Fruit fly (Drosophila melanogaster) whole organism, wandering third instar larva: Measurements from ENCODE around the gene RPA1.

Experiments used
- CG32264 ChIP-seq: fragments of 200-800 bp; sonication (Bioruptor generic); optimal IDR thresholded peaks from 2 replicates; lab custom pipeline; 2016; ENCODE audit warnings: missing biosample characterization, missing genetic modification characterization
- CG9705 ChIP-seq: fragments of 200-800 bp; sonication (Bioruptor generic); optimal IDR thresholded peaks from 2 replicates; lab custom pipeline; 2018; ENCODE audit warnings: missing biosample characterization, mild to moderate bottlenecking, missing genetic modification characterization
- Dfd ChIP-seq: fragments of >200 bp; optimal IDR thresholded peaks from 2 replicates; lab custom pipeline; 2017; ENCODE audit warnings: missing biosample characterization, missing genetic modification characterization
- Dif ChIP-seq: fragments of 200-275, 200-300 bp; sonication (Bioruptor generic); optimal IDR thresholded peaks from 2 replicates; lab custom pipeline; 2018; ENCODE audit warnings: missing biosample characterization, missing genetic modification characterization; ENCODE audit not compliant: partially characterized antibody
- Hnf4 ChIP-seq: fragments of 200-800 bp; sonication (Bioruptor generic); optimal IDR thresholded peaks from 2 replicates; lab custom pipeline; 2016; ENCODE audit warnings: missing biosample characterization, mild to moderate bottlenecking, missing genetic modification characterization
- Hr78 ChIP-seq: fragments of >200 bp; optimal IDR thresholded peaks from 2 replicates; lab custom pipeline; 2017; ENCODE audit warnings: missing biosample characterization, missing genetic modification characterization
- Hr83 ChIP-seq: fragments of 200-300 bp; sonication (Bioruptor generic); optimal IDR thresholded peaks from 2 replicates; lab custom pipeline; 2016; ENCODE audit warnings: missing biosample characterization, mild to moderate bottlenecking, missing genetic modification characterization, moderate library complexity; ENCODE audit not compliant: poor library complexity, severe bottlenecking
- Jra ChIP-seq: sonication (Bioruptor generic); optimal IDR thresholded peaks from 2 replicates; lab custom pipeline; 2016; ENCODE audit warnings: missing biosample characterization, missing genetic modification characterization
- Myc ChIP-seq: fragments of >200 bp; optimal IDR thresholded peaks from 2 replicates; lab custom pipeline; 2017
- N ChIP-seq: fragments of >200 bp; optimal IDR thresholded peaks from 2 replicates; lab custom pipeline; 2018; ENCODE audit warnings: missing biosample characterization, missing external identifiers, missing genetic modification characterization
- Sp1 ChIP-seq: fragments of 200-800 bp; sonication (Bioruptor generic); optimal IDR thresholded peaks from 3 replicates; lab custom pipeline; 2019; ENCODE audit warnings: missing biosample characterization, mild to moderate bottlenecking, missing genetic modification characterization, moderate library complexity
- Vsx2 ChIP-seq: fragments of 200-300, 225-300 bp; sonication (Bioruptor generic); optimal IDR thresholded peaks from 2 replicates; lab custom pipeline; 2018; ENCODE audit warnings: missing biosample characterization, missing genetic modification characterization; ENCODE audit not compliant: partially characterized antibody
- brk ChIP-seq: fragments of 200-800 bp; sonication (Bioruptor generic); optimal IDR thresholded peaks from 2 replicates; lab custom pipeline; 2016; ENCODE audit warnings: missing biosample characterization, mild to moderate bottlenecking, missing genetic modification characterization
- dl ChIP-seq, 2 experiments: fragments of 175-275, 200-275 bp in 1 of 2; fragments of 200-275 bp in 1 of 2; sonication (Bioruptor generic); optimal IDR thresholded peaks; lab custom pipeline; 2018; ENCODE audit warnings: mild to moderate bottlenecking in 2 of 2, missing biosample characterization in 2 of 2, missing genetic modification characterization in 2 of 2, moderate library complexity in 2 of 2; ENCODE audit not compliant: partially characterized antibody in 2 of 2, insufficient read depth in 1 of 2
- dmrt93B ChIP-seq: fragments of 200-800 bp; sonication (Bioruptor generic); optimal IDR thresholded peaks from 2 replicates; lab custom pipeline; 2018; ENCODE audit warnings: missing biosample characterization, mild to moderate bottlenecking, missing genetic modification characterization
- dsf ChIP-seq: sonication (Bioruptor generic); optimal IDR thresholded peaks from 2 replicates; lab custom pipeline; 2016; ENCODE audit warnings: missing biosample characterization, missing genetic modification characterization, borderline replicate concordance
- foxo ChIP-seq, 2 experiments: fragments of 200-800 bp; sonication (Bioruptor generic); optimal IDR thresholded peaks; 2 replicates in 1 of 2; 3 replicates in 1 of 2; lab custom pipeline; 2016 to 2017; ENCODE audit warnings: missing biosample characterization in 2 of 2, missing genetic modification characterization in 2 of 2
- h ChIP-seq: fragments of 200-800 bp; sonication (Bioruptor generic); optimal IDR thresholded peaks from 3 replicates; lab custom pipeline; 2016; ENCODE audit warnings: missing biosample characterization, mild to moderate bottlenecking, missing genetic modification characterization
- jim ChIP-seq: fragments of 175-275, 200-325 bp; sonication (Bioruptor generic); optimal IDR thresholded peaks from 2 replicates; lab custom pipeline; 2016; ENCODE audit warnings: missing biosample characterization, mild to moderate bottlenecking, missing genetic modification characterization
- lola ChIP-seq: fragments of >200 bp; optimal IDR thresholded peaks from 2 replicates; lab custom pipeline; 2017; ENCODE audit warnings: missing biosample characterization, missing genetic modification characterization
- pan ChIP-seq: fragments of >200 bp; optimal IDR thresholded peaks from 2 replicates; lab custom pipeline; 2017
- psq ChIP-seq: fragments of 200-800 bp; sonication (Bioruptor generic); optimal IDR thresholded peaks from 3 replicates; lab custom pipeline; 2017; ENCODE audit warnings: missing biosample characterization, mild to moderate bottlenecking, missing genetic modification characterization, moderate library complexity
- rgr ChIP-seq: fragments of 200-800 bp; sonication (Bioruptor generic); optimal IDR thresholded peaks from 3 replicates; lab custom pipeline; 2016; ENCODE audit warnings: missing biosample characterization, mild to moderate bottlenecking, missing genetic modification characterization
- sage ChIP-seq: fragments of 200-800 bp; sonication (Bioruptor generic); optimal IDR thresholded peaks from 2 replicates; lab custom pipeline; 2016; ENCODE audit warnings: missing biosample characterization, mild to moderate bottlenecking, missing genetic modification characterization
- sv ChIP-seq: fragments of 200-800 bp; sonication (Bioruptor generic); optimal IDR thresholded peaks from 3 replicates; lab custom pipeline; 2016; ENCODE audit warnings: missing biosample characterization, missing genetic modification characterization
- tai ChIP-seq: sonication (Bioruptor generic); optimal IDR thresholded peaks from 2 replicates; lab custom pipeline; 2016; ENCODE audit warnings: missing biosample characterization, missing genetic modification characterization
- woc ChIP-seq: sonication (Bioruptor generic); optimal IDR thresholded peaks from 2 replicates; lab custom pipeline; 2016; ENCODE audit warnings: missing biosample characterization, mild to moderate bottlenecking, missing genetic modification characterization

Gene RPA1

dm6 chr3R:8310678-8311077, 46.4 kb upstream of the RPA1 start, which contains the start of gene CG11693:
Gene CG11693, minus strand, starts transcription at chr3R:8310778.
- TF ChIP-seq brk (GFP tag; lab: Kevin White, UChicago) (no peak), foxo (GFP tag; optimal IDR thresholded peaks at IDR 0.05; lab: Kevin White, UChicago) (no peak), woc (GFP tag; lab: Kevin White, UChicago) (no peak), Dif (GFP tag; lab: Kevin White, UChicago) (no peak), CG32264 (GFP tag; lab: Kevin White, UChicago) (no peak), lola (GFP tag; lab: Kevin White, UChicago) (no peak), Vsx2 (GFP tag; lab: Kevin White, UChicago) (no peak), Sp1 (GFP tag; lab: Kevin White, UChicago) (no peak), Hnf4 (GFP tag; lab: Kevin White, UChicago) (no peak), jim (no peak), dsf (GFP tag; lab: Kevin White, UChicago) (no peak), tai (no peak), Hr83 (GFP tag; lab: Kevin White, UChicago) (no peak), psq (GFP tag; lab: Kevin White, UChicago) (no peak)

dm6 chr3R:8308515-8308959, 44.3 kb upstream of the RPA1 start, which contains the start of gene tex:
Gene tex, minus strand, starts transcription at chr3R:8308645.
- TF ChIP-seq lola (GFP tag; lab: Kevin White, UChicago) (no peak), Sp1 (GFP tag; lab: Kevin White, UChicago) (no peak), pan (lab: Kevin White, UChicago) (no peak), Dif (GFP tag; lab: Kevin White, UChicago) (no peak), Vsx2 (GFP tag; lab: Kevin White, UChicago) (no peak), CG9705 (no peak), Hr78 (GFP tag; lab: Kevin White, UChicago) (no peak), sv (GFP tag; lab: Kevin White, UChicago) (no peak)

dm6 chr3R:8307283-8307682, 43.0 kb upstream of the RPA1 start:
- TF ChIP-seq dl (GFP tag; optimal IDR thresholded peaks at IDR 0.05; lab: Kevin White, UChicago; ENCODE audit: insufficient read depth in 1 of 2, partially characterized antibody in 2 of 2) (no peak), sv (GFP tag; lab: Kevin White, UChicago) (no peak), dmrt93B (GFP tag; lab: Kevin White, UChicago) (no peak), CG9705 (no peak), pan (lab: Kevin White, UChicago) (no peak), foxo (GFP tag; optimal IDR thresholded peaks at IDR 0.05; lab: Kevin White, UChicago) (no peak), Hr78 (GFP tag; lab: Kevin White, UChicago) (no peak), dsf (GFP tag; lab: Kevin White, UChicago) (no peak), rgr (no peak), Myc (lab: Kevin White, UChicago) (no peak), h (GFP tag; lab: Kevin White, UChicago) (no peak), tai (no peak), sage (GFP tag; lab: Kevin White, UChicago) (no peak), Jra (GFP tag; lab: Kevin White, UChicago) (no peak), Hr83 (GFP tag; lab: Kevin White, UChicago) (no peak)
- TF ChIP-seq, all 38 proteins: peak for 0

- no peak for TF ChIP-seq sage (GFP tag; lab: Kevin White, UChicago)
- no peak for TF ChIP-seq foxo (GFP tag; optimal IDR thresholded peaks at IDR 0.05; lab: Kevin White, UChicago)
- no peak for TF ChIP-seq Hnf4 (GFP tag; lab: Kevin White, UChicago)
- TF ChIP-seq Dfd: no peak
- no peak for TF ChIP-seq psq (GFP tag; lab: Kevin White, UChicago)
- TF ChIP-seq dmrt93B (GFP tag; lab: Kevin White, UChicago): no peak
- TF ChIP-seq tai: no peak
Measured at dm6 chr3R:8306927-8307261, 42.6 kb upstream of the RPA1 start.

- TF ChIP-seq Hr83 (GFP tag; lab: Kevin White, UChicago) (no peak), N (GFP tag; lab: Kevin White, UChicago) (no peak), lola (GFP tag; lab: Kevin White, UChicago) (no peak), foxo (GFP tag; optimal IDR thresholded peaks at IDR 0.05; lab: Kevin White, UChicago) (peak in 1 of 2 experiments; percentile 20), dsf (GFP tag; lab: Kevin White, UChicago) (no peak), sage (GFP tag; lab: Kevin White, UChicago) (peak; percentile 82)
- TF ChIP-seq, all 38 proteins: peak for 2
Measured at dm6 chr3R:8306188-8306926, 42.1 kb upstream of the RPA1 start.
